Fruit fly (Drosophila melanogaster) whole organism, embryonic: ENCODE data around the gene CG4364.

Experiments
- Abd-B ChIP-seq: fragments of 200-800 bp; sonication (Bioruptor generic); optimal IDR thresholded peaks from 2 replicates; lab custom pipeline; 2018; ENCODE audit warnings: missing biosample characterization, mild to moderate bottlenecking, missing genetic modification characterization, moderate library complexity
- B-H1 ChIP-seq: fragments of 200-800 bp; sonication (Bioruptor generic); IDR thresholded peaks from 3 replicates; pipeline ENCODE4 v1.3.6; 2022; ENCODE audit warnings: missing biosample characterization, missing genetic modification characterization
- CG10366 ChIP-seq: fragments of 200-800 bp; sonication (Bioruptor generic); IDR thresholded peaks from 2 replicates; pipeline ENCODE4 v1.3.6; 2022; ENCODE audit warnings: missing biosample characterization, missing genetic modification characterization
- CG11398 ChIP-seq: fragments of 200-800 bp; sonication (Bioruptor generic); optimal IDR thresholded peaks from 2 replicates; lab custom pipeline; 2016; ENCODE audit warnings: missing biosample characterization, missing genetic modification characterization
- CG13424 ChIP-seq: fragments of 200-800 bp; sonication (Bioruptor generic); optimal IDR thresholded peaks from 2 replicates; lab custom pipeline; 2019; ENCODE audit warnings: missing biosample characterization, mild to moderate bottlenecking, missing genetic modification characterization, moderate library complexity
- CG14014 ChIP-seq: fragments of 200-800 bp; sonication (Bioruptor generic); IDR thresholded peaks from 2 replicates; pipeline ENCODE4 v1.3.6; 2022; ENCODE audit warnings: missing biosample characterization, missing genetic modification characterization
- CG1529 ChIP-seq: fragments of 200-800 bp; sonication (Bioruptor generic); optimal IDR thresholded peaks from 3 replicates; lab custom pipeline; 2018; ENCODE audit warnings: missing biosample characterization, missing genetic modification characterization
- CG1602 ChIP-seq: fragments of 200-800 bp; sonication (Bioruptor generic); optimal IDR thresholded peaks from 3 replicates; lab custom pipeline; 2016; ENCODE audit warnings: missing biosample characterization, missing genetic modification characterization
- CG16815 ChIP-seq: fragments of 200-800 bp; sonication (Bioruptor generic); optimal IDR thresholded peaks from 3 replicates; lab custom pipeline; 2017; ENCODE audit warnings: missing biosample characterization, mild to moderate bottlenecking, missing genetic modification characterization
- CG1792 ChIP-seq: fragments of 200-800 bp; sonication (Bioruptor generic); optimal IDR thresholded peaks from 2 replicates; lab custom pipeline; 2016; ENCODE audit warnings: missing biosample characterization, missing genetic modification characterization
- CG2202 ChIP-seq: fragments of 200-800 bp; sonication (Bioruptor generic); optimal IDR thresholded peaks from 2 replicates; lab custom pipeline; 2018; ENCODE audit warnings: missing biosample characterization, mild to moderate bottlenecking, missing genetic modification characterization
- CG30020 ChIP-seq: fragments of 200-800 bp; optimal IDR thresholded peaks from 2 replicates; lab custom pipeline; 2019; ENCODE audit warnings: missing biosample characterization, mild to moderate bottlenecking, missing genetic modification characterization, moderate library complexity
- CG31224 ChIP-seq: fragments of 200-800 bp; sonication (Bioruptor generic); IDR thresholded peaks from 2 replicates; pipeline ENCODE4 v1.3.6; 2022; ENCODE audit warnings: missing biosample characterization, missing genetic modification characterization
- CG32772 ChIP-seq: fragments of 200-800 bp; sonication (Bioruptor generic); IDR thresholded peaks from 2 replicates; pipeline ENCODE4 v1.3.6; 2022; ENCODE audit warnings: missing biosample characterization, missing genetic modification characterization
- CG3281 ChIP-seq: fragments of 200-800 bp; sonication (Bioruptor generic); optimal IDR thresholded peaks from 3 replicates; lab custom pipeline; 2017; ENCODE audit warnings: missing biosample characterization, mild to moderate bottlenecking, missing genetic modification characterization
- CG4360 ChIP-seq: fragments of 200-800 bp; sonication (Bioruptor generic); IDR thresholded peaks from 2 replicates; pipeline ENCODE4 v1.3.6; 2022; ENCODE audit warnings: missing biosample characterization, missing genetic modification characterization
- CG4820 ChIP-seq: fragments of 200-800 bp; sonication (Bioruptor generic); optimal IDR thresholded peaks from 3 replicates; lab custom pipeline; 2016; ENCODE audit warnings: missing biosample characterization, missing genetic modification characterization
- CG4854 ChIP-seq: fragments of 200-800 bp; sonication (Bioruptor generic); optimal IDR thresholded peaks from 2 replicates; lab custom pipeline; 2016; ENCODE audit warnings: missing biosample characterization, missing genetic modification characterization, inconsistent platforms
- CG6654 ChIP-seq: fragments of 200-800 bp; sonication (Bioruptor generic); optimal IDR thresholded peaks from 2 replicates; lab custom pipeline; 2017; ENCODE audit warnings: missing biosample characterization, mild to moderate bottlenecking, missing genetic modification characterization
- CG7357 ChIP-seq: fragments of 200-800 bp; sonication (Bioruptor generic); IDR thresholded peaks from 3 replicates; pipeline ENCODE4 v1.3.6; 2022; ENCODE audit warnings: missing biosample characterization, missing genetic modification characterization
- CG7963 ChIP-seq: fragments of 200-800 bp; sonication (Bioruptor generic); IDR thresholded peaks from 3 replicates; pipeline ENCODE4 v1.3.6; 2022; ENCODE audit warnings: missing biosample characterization, missing genetic modification characterization; ENCODE audit not compliant: partially characterized antibody
- CG8089 ChIP-seq: fragments of 200-800 bp; sonication (Bioruptor generic); optimal IDR thresholded peaks from 3 replicates; lab custom pipeline; 2016; ENCODE audit warnings: missing biosample characterization, missing genetic modification characterization
- CG9817 ChIP-seq: fragments of 200-800 bp; sonication (Bioruptor generic); optimal IDR thresholded peaks from 2 replicates; lab custom pipeline; 2018; ENCODE audit warnings: missing biosample characterization, mild to moderate bottlenecking, missing genetic modification characterization, moderate library complexity
- CoRest ChIP-seq: fragments of 200-800 bp; sonication (Bioruptor generic); optimal IDR thresholded peaks from 3 replicates; lab custom pipeline; 2018; ENCODE audit warnings: missing biosample characterization, mild to moderate bottlenecking, missing genetic modification characterization, moderate library complexity
- Dp ChIP-seq: fragments of 200-800 bp; sonication (Bioruptor generic); optimal IDR thresholded peaks from 2 replicates; lab custom pipeline; 2018; ENCODE audit warnings: missing biosample characterization, mild to moderate bottlenecking, missing genetic modification characterization, moderate library complexity
- E2f1 ChIP-seq: fragments of 200-800 bp; sonication (Bioruptor generic); IDR thresholded peaks from 2 replicates; pipeline ENCODE4 v1.3.6; 2022; ENCODE audit warnings: missing biosample characterization, missing genetic modification characterization
- Eip74EF ChIP-seq, 2 experiments: fragments of 200-800 bp in 1 of 2; fragments of >200 bp in 1 of 2; sonication (Bioruptor generic) in 1 of 2; optimal IDR thresholded peaks; 2 replicates each; lab custom pipeline; 2017 to 2019; ENCODE audit warnings: missing biosample characterization in 2 of 2, missing genetic modification characterization in 2 of 2, mild to moderate bottlenecking in 1 of 2, moderate library complexity in 1 of 2
- GATAe ChIP-seq: fragments of 200-800 bp; sonication (Bioruptor generic); conservative IDR thresholded peaks from 2 replicates; pipeline ENCODE4 v1.3.6; 2022; ENCODE audit warnings: missing biosample characterization, missing genetic modification characterization
- Gsc ChIP-seq: fragments of 200-800 bp; sonication (Bioruptor generic); IDR thresholded peaks from 2 replicates; pipeline ENCODE4 v1.3.6; 2022; ENCODE audit warnings: missing biosample characterization, missing genetic modification characterization
- Lim3 ChIP-seq: fragments of 200-800 bp; sonication (Bioruptor generic); IDR thresholded peaks from 2 replicates; pipeline ENCODE4 v1.3.6; 2022; ENCODE audit warnings: missing biosample characterization, missing genetic modification characterization
- Mad ChIP-seq: fragments of 200-800 bp; sonication (Bioruptor generic); optimal IDR thresholded peaks from 2 replicates; lab custom pipeline; 2016; ENCODE audit warnings: missing biosample characterization, missing genetic modification characterization
- Meics ChIP-seq: fragments of 200-800 bp; sonication (Bioruptor generic); optimal IDR thresholded peaks from 2 replicates; lab custom pipeline; 2017; ENCODE audit warnings: missing biosample characterization, mild to moderate bottlenecking, missing genetic modification characterization
- Oli ChIP-seq: fragments of 200-800 bp; sonication (Bioruptor generic); optimal IDR thresholded peaks from 2 replicates; lab custom pipeline; 2018; ENCODE audit warnings: missing biosample characterization, mild to moderate bottlenecking, missing genetic modification characterization, moderate library complexity
- Scr ChIP-seq: fragments of 200-800 bp; sonication (Bioruptor generic); IDR thresholded peaks from 2 replicates; pipeline ENCODE4 v1.3.6; 2022; ENCODE audit warnings: missing biosample characterization, missing genetic modification characterization; ENCODE audit not compliant: partially characterized antibody
- ab ChIP-seq: fragments of 200-800 bp; sonication (Bioruptor generic); optimal IDR thresholded peaks from 2 replicates; lab custom pipeline; 2016; ENCODE audit warnings: missing biosample characterization, missing genetic modification characterization
- ara ChIP-seq: fragments of 200-800 bp; sonication (Bioruptor generic); IDR thresholded peaks from 2 replicates; pipeline ENCODE4 v1.3.6; 2022; ENCODE audit warnings: missing biosample characterization, missing genetic modification characterization
- az2 ChIP-seq: fragments of 200-800 bp; sonication (Bioruptor generic); optimal IDR thresholded peaks from 3 replicates; lab custom pipeline; 2016; ENCODE audit warnings: missing biosample characterization, missing genetic modification characterization
- caup ChIP-seq: fragments of 200-800 bp; sonication (Bioruptor generic); optimal IDR thresholded peaks from 3 replicates; lab custom pipeline; 2017; ENCODE audit warnings: missing biosample characterization, mild to moderate bottlenecking, missing genetic modification characterization, moderate library complexity; ENCODE audit not compliant: severe bottlenecking
- corto ChIP-seq: fragments of 200-800 bp; sonication (Bioruptor generic); optimal IDR thresholded peaks from 2 replicates; lab custom pipeline; 2016; ENCODE audit warnings: missing biosample characterization, mild to moderate bottlenecking, missing genetic modification characterization, moderate library complexity
- dpn ChIP-seq, 2 experiments: fragments of 200-800 bp; sonication (Bioruptor generic); optimal IDR thresholded peaks; 3 replicates each; lab custom pipeline; 2016; ENCODE audit warnings: missing biosample characterization in 2 of 2, missing genetic modification characterization in 2 of 2
- mirr ChIP-seq: fragments of 200-800 bp; sonication (Bioruptor generic); optimal IDR thresholded peaks from 3 replicates; lab custom pipeline; 2018; ENCODE audit warnings: missing biosample characterization, mild to moderate bottlenecking, missing genetic modification characterization
- peb ChIP-seq: fragments of 200-800 bp; sonication (Bioruptor generic); IDR thresholded peaks from 2 replicates; pipeline ENCODE4 v1.3.6; 2022; ENCODE audit warnings: missing biosample characterization, missing genetic modification characterization
- pros ChIP-seq: fragments of 200-800 bp; sonication (Bioruptor generic); optimal IDR thresholded peaks from 3 replicates; lab custom pipeline; 2019; ENCODE audit warnings: missing biosample characterization, mild to moderate bottlenecking, missing genetic modification characterization, moderate library complexity
- sc ChIP-seq, 3 experiments: fragments of >200 bp in 2 of 3; fragments of 200-800 bp in 1 of 3; sonication (Bioruptor generic) in 1 of 3; optimal IDR thresholded peaks; 2 replicates in 2 of 3; 3 replicates in 1 of 3; lab custom pipeline; 2017; ENCODE audit warnings: mild to moderate bottlenecking in 1 of 3, missing biosample characterization in 1 of 3, missing genetic modification characterization in 1 of 3, missing genetic modification reagents in 1 of 3
- seq ChIP-seq: fragments of 200-800 bp; sonication (Bioruptor generic); IDR thresholded peaks from 2 replicates; pipeline ENCODE4 v1.3.6; 2022; ENCODE audit warnings: missing biosample characterization, missing genetic modification characterization
- slou ChIP-seq: fragments of 200-800 bp; sonication (Bioruptor generic); optimal IDR thresholded peaks from 3 replicates; lab custom pipeline; 2016; ENCODE audit warnings: missing biosample characterization, missing genetic modification characterization
- tup ChIP-seq: fragments of 200-800 bp; sonication (Bioruptor generic); optimal IDR thresholded peaks from 2 replicates; lab custom pipeline; 2016; ENCODE audit warnings: missing biosample characterization, mild to moderate bottlenecking, missing genetic modification characterization, moderate library complexity
- unpg ChIP-seq: fragments of 200-800 bp; sonication (Bioruptor generic); optimal IDR thresholded peaks from 3 replicates; lab custom pipeline; 2018; ENCODE audit warnings: missing biosample characterization, mild to moderate bottlenecking, missing genetic modification characterization, moderate library complexity
- wek ChIP-seq: fragments of 200-800 bp; sonication (Bioruptor generic); optimal IDR thresholded peaks from 3 replicates; lab custom pipeline; 2018; ENCODE audit warnings: missing biosample characterization, mild to moderate bottlenecking, missing genetic modification characterization, moderate library complexity
- zfh1 ChIP-seq: fragments of 200-800 bp; sonication (Bioruptor generic); IDR thresholded peaks from 3 replicates; pipeline ENCODE4 v1.3.6; 2022; ENCODE audit warnings: missing biosample characterization, missing genetic modification characterization

CG4364 gene

DNA sequence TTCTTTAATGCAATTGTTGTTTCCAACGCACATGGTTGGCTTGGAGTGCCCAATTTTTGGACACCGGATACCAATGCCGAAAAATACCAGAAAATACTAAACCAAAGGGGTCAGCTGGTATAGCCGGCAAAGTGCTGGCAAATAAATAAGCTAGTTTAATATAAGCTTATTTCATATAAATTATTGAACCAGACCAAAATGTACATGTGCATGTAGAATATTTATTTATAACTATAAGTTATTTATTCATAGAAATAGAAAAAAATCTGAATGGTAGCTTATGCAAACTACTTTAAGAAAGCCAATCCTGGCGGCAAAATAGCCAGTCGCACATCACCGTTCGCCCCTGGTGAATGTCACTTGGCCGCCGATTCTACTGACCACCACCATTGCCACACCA, 10.6 kb downstream of the CG4364 start, which contains the start of gene pelo (continued):
- peak; percentile 63 for TF ChIP-seq CG9817 (tag; lab: Kevin White, UChicago)
- no peak for TF ChIP-seq pros (GFP tag; lab: Kevin White, UChicago)
- no peak for TF ChIP-seq GATAe (GFP tag; lab: Robert Waterston, UW)
- no peak for TF ChIP-seq CG1792
- peak; percentile 30 for TF ChIP-seq slou (GFP tag; lab: Kevin White, UChicago)
- peak; percentile 42 for TF ChIP-seq CG4854 (GFP tag; lab: Kevin White, UChicago)
- peak in 1 of 2 experiments; percentile 66 for TF ChIP-seq dpn (GFP tag; optimal IDR thresholded peaks at IDR 0.05; lab: Kevin White, UChicago)
- TF ChIP-seq Meics, result peak; percentile 74
- peak; percentile 39 for TF ChIP-seq tup (GFP tag; lab: Kevin White, UChicago)
- TF ChIP-seq mirr (GFP tag; lab: Kevin White, UChicago), result no peak
- peak; percentile 70 for TF ChIP-seq CoRest
- peak; percentile 46 for TF ChIP-seq CG4820 (GFP tag; lab: Kevin White, UChicago)
- peak; percentile 53 for TF ChIP-seq CG16815 (GFP tag; lab: Kevin White, UChicago)
- no peak for TF ChIP-seq CG8089 (GFP tag; lab: Kevin White, UChicago)
- TF ChIP-seq CG3281 (GFP tag; lab: Kevin White, UChicago), result peak; percentile 73
- peak; percentile 35; the same call in 2 of the 3 replicates for TF ChIP-seq B-H1 (GFP tag; lab: Robert Waterston, UW)
- TF ChIP-seq CG11398 (GFP tag; lab: Kevin White, UChicago), result no peak
- no peak for TF ChIP-seq ab
- TF ChIP-seq CG1529 (GFP tag; lab: Kevin White, UChicago), result peak; percentile 37
- no peak for TF ChIP-seq wek
- no peak for TF ChIP-seq CG7357
- peak; percentile 45 for TF ChIP-seq corto (GFP tag; lab: Kevin White, UChicago)
- TF ChIP-seq CG32772 (GFP tag; lab: Robert Waterston, UW), result peak; percentile 49; the same call in 1 of the 2 replicates
- no peak for TF ChIP-seq Lim3 (GFP tag; lab: Robert Waterston, UW)
- TF ChIP-seq CG13424 (tag; lab: Kevin White, UChicago), result peak; percentile 71
- TF ChIP-seq Gsc (GFP tag; lab: Robert Waterston, UW), result no peak
- TF ChIP-seq Abd-B, result peak; percentile 22
- TF ChIP-seq az2 (GFP tag; lab: Kevin White, UChicago), result peak; percentile 59
- peak; percentile 76; the same call in 2 of the 3 replicates for TF ChIP-seq zfh1
- TF ChIP-seq Oli (tag; lab: Kevin White, UChicago), result peak; percentile 45
- peak; percentile 54 for TF ChIP-seq CG1602 (GFP tag; lab: Kevin White, UChicago)
- peak; percentile 45; the same call in 1 of the 2 replicates for TF ChIP-seq CG10366 (GFP tag; lab: Robert Waterston, UW)
- peak; percentile 5 for TF ChIP-seq Mad
- TF ChIP-seq E2f1 (GFP tag; lab: Robert Waterston, UW), result no peak
- TF ChIP-seq ara, result peak; percentile 44; the same call in 1 of the 2 replicates
- TF ChIP-seq CG2202 (tag; lab: Kevin White, UChicago), result no peak
- peak; percentile 48; the same call in 1 of the 2 replicates for TF ChIP-seq seq (GFP tag; lab: Robert Waterston, UW)
- TF ChIP-seq Scr, result no peak
- TF ChIP-seq Dp (GFP tag; lab: Kevin White, UChicago), result peak; percentile 12
- no peak for TF ChIP-seq peb (GFP tag; lab: Robert Waterston, UW)
- TF ChIP-seq unpg (GFP tag; lab: Kevin White, UChicago), result peak; percentile 71
- TF ChIP-seq Eip74EF (GFP tag; optimal IDR thresholded peaks at IDR 0.05; lab: Kevin White, UChicago), result peak in 1 of 2 experiments; percentile 33
- TF ChIP-seq CG4360 (GFP tag; lab: Robert Waterston, UW), result no peak
- TF ChIP-seq CG7963 (GFP tag; lab: Robert Waterston, UW), result no peak
- 0 out of 2 replicates have a peak, but pooled peaks have one; percentile 57 for TF ChIP-seq CG31224
- no peak for TF ChIP-seq sc (optimal IDR thresholded peaks at IDR 0.05; lab: Kevin White, UChicago)
- peak; percentile 21 for TF ChIP-seq sc (GFP tag; optimal IDR thresholded peaks at IDR 0.05; lab: Kevin White, UChicago)
- TF ChIP-seq CG6654, result no peak
- peak; percentile 55 for TF ChIP-seq CG30020 (tag; lab: Kevin White, UChicago)
- peak; percentile 69 for TF ChIP-seq caup
- TF ChIP-seq CG14014 (GFP tag; lab: Robert Waterston, UW), result peak; percentile 58; the same call in 1 of the 2 replicates
